Fruit fly (Drosophila melanogaster): Measurements from ENCODE around the gene CG34163.

dm6 chr2L:11948479-11948878 lies 39.6 kb upstream of the CG34163 start:
- TF ChIP-seq CG8478 (optimal IDR thresholded peaks at IDR 0.05) (no peak), CTCF (optimal IDR thresholded peaks at IDR 0.05) (peak; percentile 25 to 57)
